Fruit fly (Drosophila melanogaster): Measurements from ENCODE around the gene Trmt112.

dm6 chr3L:21266101-21266656 lies 49.5 kb upstream of the Trmt112 start:
- TF ChIP-seq pad (GFP tag; optimal IDR thresholded peaks at IDR 0.05) = peak; percentile 9
- TF ChIP-seq cnc (optimal IDR thresholded peaks at IDR 0.05) = no peak
- no peak for TF ChIP-seq kay (GFP tag; ENCODE audit: borderline replicate concordance)
- peak; percentile 32 for TF ChIP-seq CG33017 (tag; optimal IDR thresholded peaks at IDR 0.05)
- no peak for TF ChIP-seq CG1620 (GFP tag; optimal IDR thresholded peaks at IDR 0.05)
- TF ChIP-seq ovo (GFP tag; optimal IDR thresholded peaks at IDR 0.05) = no peak
- no peak for TF ChIP-seq CG7045 (GFP tag; optimal IDR thresholded peaks at IDR 0.05)
